Fruit fly (Drosophila melanogaster) whole organism, pupa: ENCODE measurements around the gene hmw.

ENCODE experiments used
- CG10348 ChIP-seq: fragments of 200-800 bp; sonication (Bioruptor generic); IDR thresholded peaks from 2 replicates; pipeline ENCODE4 v1.3.6; 2022; ENCODE audit warnings: missing biosample characterization, missing genetic modification characterization
- CG12605 ChIP-seq: fragments of 200-800 bp; sonication (Bioruptor generic); IDR thresholded peaks from 2 replicates; pipeline ENCODE4 v1.3.6; 2022; ENCODE audit warnings: missing biosample characterization, missing genetic modification characterization
- CG13204 ChIP-seq: fragments of 200-800 bp; sonication (Bioruptor generic); optimal IDR thresholded peaks from 2 replicates; lab custom pipeline; 2018; ENCODE audit warnings: missing biosample characterization, mild to moderate bottlenecking, missing genetic modification characterization, moderate library complexity
- CG17806 ChIP-seq: fragments of 200-800 bp; sonication (Bioruptor generic); optimal IDR thresholded peaks from 2 replicates; lab custom pipeline; 2018; ENCODE audit warnings: missing biosample characterization, mild to moderate bottlenecking, missing genetic modification characterization, moderate library complexity
- CG32121 ChIP-seq: fragments of 200-800 bp; sonication (Bioruptor generic); IDR thresholded peaks from 2 replicates; pipeline ENCODE4 v1.3.6; 2022; ENCODE audit warnings: missing biosample characterization, missing genetic modification characterization
- CG8159 ChIP-seq: fragments of 200-800 bp; sonication (Bioruptor generic); optimal IDR thresholded peaks from 3 replicates; lab custom pipeline; 2018; ENCODE audit warnings: missing biosample characterization, mild to moderate bottlenecking, missing genetic modification characterization, moderate library complexity
- EcR ChIP-seq: fragments of 200-800 bp; sonication (Bioruptor generic); optimal IDR thresholded peaks from 3 replicates; lab custom pipeline; 2019; ENCODE audit warnings: missing biosample characterization, missing genetic modification characterization, mild to moderate bottlenecking, moderate library complexity, missing genetic modification reagents
- Ets98B ChIP-seq: fragments of 200-800 bp; sonication (Bioruptor generic); IDR thresholded peaks from 2 replicates; pipeline ENCODE4 v1.3.6; 2022; ENCODE audit warnings: missing biosample characterization, missing genetic modification characterization
- Pif1A ChIP-seq: fragments of 200-800 bp; sonication (Bioruptor generic); optimal IDR thresholded peaks from 3 replicates; lab custom pipeline; 2016; ENCODE audit warnings: missing biosample characterization, missing genetic modification characterization
- Pif1B ChIP-seq: fragments of 200-800 bp; sonication (Bioruptor generic); optimal IDR thresholded peaks from 3 replicates; lab custom pipeline; 2016; ENCODE audit warnings: missing biosample characterization, missing genetic modification characterization
- Snoo ChIP-seq: fragments of 200-800 bp; sonication (Bioruptor generic); optimal IDR thresholded peaks from 3 replicates; lab custom pipeline; 2017; ENCODE audit warnings: missing biosample characterization, mild to moderate bottlenecking, missing genetic modification characterization, inconsistent platforms
- fd96Ca ChIP-seq: fragments of 200-800 bp; sonication (Bioruptor generic); IDR thresholded peaks from 3 replicates; pipeline ENCODE4 v1.3.6; 2022; ENCODE audit warnings: missing biosample characterization, missing genetic modification characterization
- gl ChIP-seq: fragments of 200-800 bp; sonication (Bioruptor generic); optimal IDR thresholded peaks from 2 replicates; lab custom pipeline; 2018; ENCODE audit warnings: missing biosample characterization, mild to moderate bottlenecking, missing genetic modification characterization
- rn ChIP-seq: fragments of 200-800 bp; sonication (Bioruptor generic); IDR thresholded peaks from 2 replicates; pipeline ENCODE4 v1.3.6; 2022; ENCODE audit warnings: missing biosample characterization, missing genetic modification characterization

- TF ChIP-seq Pif1A (GFP tag; lab: Kevin White, UChicago) (no peak), CG17806 (tag; lab: Kevin White, UChicago) (no peak), CG10348 (no peak), rn (no peak), CG13204 (GFP tag; lab: Kevin White, UChicago) (no peak), fd96Ca (no peak), CG12605 (GFP tag; lab: Robert Waterston, UW) (no peak), Pif1B (GFP tag; lab: Kevin White, UChicago) (no peak), EcR (GFP tag; lab: Kevin White, UChicago) (no peak), CG8159 (tag; lab: Kevin White, UChicago) (no peak), CG32121 (GFP tag; lab: Robert Waterston, UW) (no peak), Ets98B (GFP tag; lab: Robert Waterston, UW) (no peak), gl (tag; lab: Kevin White, UChicago) (no peak), Snoo (tag; lab: Kevin White, UChicago) (no peak)
Observed at dm6 chr3R:18328842-18329241, 33.0 kb upstream of the hmw start, which contains the start of gene naz.
